Worm (Caenorhabditis elegans) whole organism, young adult: Measurements from ENCODE around the gene sdz-8.

Experiments used
- B0261.1 ChIP-seq: sonication (generic microtip); optimal IDR thresholded peaks from 2 replicates; lab custom pipeline; 2016; ENCODE audit warnings: mild to moderate bottlenecking, missing genetic modification characterization, moderate library complexity, missing compliant biosample characterization
- C17E4.6 ChIP-seq: fragments of 200-800 bp; sonication (Bioruptor generic); IDR thresholded peaks from 2 replicates; pipeline ENCODE4 v1.3.6; 2022; ENCODE audit warnings: missing genetic modification reagents, missing genetic modification characterization, missing compliant biosample characterization
- F23B12.7 ChIP-seq: sonication (generic microtip); optimal IDR thresholded peaks from 2 replicates; lab custom pipeline; 2017; ENCODE audit warnings: missing genetic modification characterization, mild to moderate bottlenecking, missing compliant biosample characterization, antibody characterized with exemption, moderate library complexity; ENCODE audit not compliant: insufficient read depth
- F49E8.2 ChIP-seq: sonication (generic microtip); optimal IDR thresholded peaks from 3 replicates; lab custom pipeline; 2017; ENCODE audit warnings: missing genetic modification characterization, mild to moderate bottlenecking, missing compliant biosample characterization, antibody characterized with exemption, moderate library complexity; ENCODE audit not compliant: insufficient read depth
- F55B11.4 ChIP-seq: sonication (generic microtip); optimal IDR thresholded peaks from 2 replicates; lab custom pipeline; 2016; ENCODE audit warnings: missing compliant biosample characterization, missing genetic modification characterization, borderline replicate concordance; ENCODE audit not compliant: insufficient read depth
- T26A5.8 ChIP-seq: sonication (generic microtip); optimal IDR thresholded peaks from 2 replicates; lab custom pipeline; 2016; ENCODE audit warnings: missing genetic modification characterization, missing compliant biosample characterization
- Y79H2A.3 ChIP-seq: fragments of 200-800 bp; sonication (Bioruptor generic); conservative IDR thresholded peaks from 2 replicates; pipeline ENCODE4 v1.3.6; 2022; ENCODE audit warnings: missing genetic modification reagents, missing genetic modification characterization, missing compliant biosample characterization
- Y95B8A.8 ChIP-seq: fragments of 200-800 bp; sonication (Bioruptor generic); IDR thresholded peaks from 2 replicates; pipeline ENCODE4 v1.3.6; 2022; ENCODE audit warnings: missing genetic modification reagents, missing genetic modification characterization, missing compliant biosample characterization
- ama-1 ChIP-seq, 3 experiments: fragments of 150-350 bp in 1 of 3; sonication (generic microtip) in 2 of 3; optimal IDR thresholded peaks; 2 replicates each; lab custom pipeline; 2014 to 2018; ENCODE audit warnings: missing biosample characterization in 2 of 3, missing genetic modification characterization in 2 of 3, missing genetic modification reagents in 2 of 3
- aptf-2 ChIP-seq: fragments of 200-800 bp; sonication (Bioruptor generic); conservative IDR thresholded peaks from 2 replicates; pipeline ENCODE4 v1.3.6; 2022; ENCODE audit warnings: missing genetic modification reagents, missing genetic modification characterization, missing compliant biosample characterization
- aptf-3 ChIP-seq: fragments of 200-800 bp; sonication (Bioruptor generic); IDR thresholded peaks from 2 replicates; pipeline ENCODE4 v1.3.6; 2022; ENCODE audit warnings: missing genetic modification characterization, missing compliant biosample characterization
- atf-7 ChIP-seq: sonication (generic microtip); optimal IDR thresholded peaks from 2 replicates; lab custom pipeline; 2017; ENCODE audit warnings: mild to moderate bottlenecking, missing genetic modification characterization, missing compliant biosample characterization
- attf-3 ChIP-seq: fragments of 200-800 bp; sonication (Bioruptor generic); conservative IDR thresholded peaks from 2 replicates; pipeline ENCODE4 v1.3.6; 2022; ENCODE audit warnings: missing genetic modification reagents, missing genetic modification characterization, missing compliant biosample characterization
- ccch-3 ChIP-seq: fragments of 200-800 bp; sonication (Bioruptor generic); optimal IDR thresholded peaks from 2 replicates; lab custom pipeline; 2018; ENCODE audit warnings: mild to moderate bottlenecking, missing genetic modification characterization, missing compliant biosample characterization
- ceh-58 ChIP-seq: fragments of 200-800 bp; sonication (Bioruptor generic); IDR thresholded peaks from 2 replicates; pipeline ENCODE4 v1.3.6; 2022; ENCODE audit warnings: missing genetic modification characterization, missing compliant biosample characterization
- ceh-79 ChIP-seq: sonication (generic microtip); optimal IDR thresholded peaks from 2 replicates; lab custom pipeline; 2017; ENCODE audit warnings: mild to moderate bottlenecking, missing genetic modification characterization, missing compliant biosample characterization
- chd-7 ChIP-seq: sonication (generic microtip); optimal IDR thresholded peaks from 2 replicates; lab custom pipeline; 2016; ENCODE audit warnings: mild to moderate bottlenecking, missing genetic modification characterization, moderate library complexity, missing compliant biosample characterization
- dox-1 ChIP-seq: fragments of 200-800 bp; sonication (Bioruptor generic); IDR thresholded peaks from 2 replicates; pipeline ENCODE4 v1.3.6; 2022; ENCODE audit warnings: missing genetic modification reagents, missing genetic modification characterization, missing compliant biosample characterization
- dpff-1 ChIP-seq: sonication (generic microtip); optimal IDR thresholded peaks from 2 replicates; lab custom pipeline; 2017; ENCODE audit warnings: mild to moderate bottlenecking, missing genetic modification characterization, missing compliant biosample characterization
- efl-1 ChIP-seq: fragments of 150-350 bp; optimal IDR thresholded peaks from 2 replicates; lab custom pipeline; 2014; ENCODE audit warnings: missing biosample characterization, missing genetic modification reagents, missing genetic modification characterization
- ets-4 ChIP-seq: fragments of 200-800 bp; sonication (Bioruptor generic); optimal IDR thresholded peaks from 2 replicates; lab custom pipeline; 2018; ENCODE audit warnings: mild to moderate bottlenecking, missing genetic modification characterization, missing compliant biosample characterization
- hlh-12 ChIP-seq: sonication (generic microtip); optimal IDR thresholded peaks from 2 replicates; lab custom pipeline; 2016; ENCODE audit warnings: missing genetic modification characterization, missing compliant biosample characterization
- hrde-1 ChIP-seq: sonication (generic microtip); optimal IDR thresholded peaks from 2 replicates; lab custom pipeline; 2016; ENCODE audit warnings: missing genetic modification characterization, mild to moderate bottlenecking, missing compliant biosample characterization, moderate library complexity, missing genotype, missing genetic modification reagents, borderline replicate concordance
- lsl-1 ChIP-seq: fragments of 200-800 bp; sonication (Bioruptor generic); optimal IDR thresholded peaks from 2 replicates; lab custom pipeline; 2018; ENCODE audit warnings: mild to moderate bottlenecking, missing genetic modification characterization, moderate library complexity, missing compliant biosample characterization
- madf-6 ChIP-seq: fragments of 200-800 bp; sonication (Bioruptor generic); IDR thresholded peaks from 2 replicates; pipeline ENCODE4 v1.3.6; 2022; ENCODE audit warnings: missing genetic modification reagents, missing genetic modification characterization, missing compliant biosample characterization
- mcd-1 ChIP-seq: fragments of 200-800 bp; sonication (Bioruptor generic); IDR thresholded peaks from 2 replicates; pipeline ENCODE4 v1.3.6; 2022; ENCODE audit warnings: missing genetic modification reagents, missing genetic modification characterization, missing compliant biosample characterization
- mes-4 ChIP-seq: sonication (generic microtip); optimal IDR thresholded peaks from 2 replicates; lab custom pipeline; 2016; ENCODE audit warnings: missing genotype, missing genetic modification characterization, missing compliant biosample characterization
- nfya-2 ChIP-seq: fragments of 200-800 bp; sonication (Bioruptor generic); IDR thresholded peaks from 2 replicates; pipeline ENCODE4 v1.3.6; 2022; ENCODE audit warnings: missing genetic modification reagents, missing genetic modification characterization, missing compliant biosample characterization
- nhr-179 ChIP-seq: sonication (generic microtip); optimal IDR thresholded peaks from 2 replicates; lab custom pipeline; 2016; ENCODE audit warnings: mild to moderate bottlenecking, missing genetic modification characterization, missing compliant biosample characterization
- rec-8 ChIP-seq, 2 experiments: sonication (generic microtip); optimal IDR thresholded peaks; 2 replicates each; lab custom pipeline; 2016; ENCODE audit warnings: mild to moderate bottlenecking in 2 of 2, missing genetic modification characterization in 2 of 2, missing genetic modification reagents in 2 of 2, missing genotype in 2 of 2, missing biosample characterization in 1 of 2, missing compliant biosample characterization in 1 of 2, moderate library complexity in 1 of 2
- repo-1 ChIP-seq: sonication (generic microtip); optimal IDR thresholded peaks from 2 replicates; lab custom pipeline; 2017; ENCODE audit warnings: mild to moderate bottlenecking, missing genetic modification characterization, missing compliant biosample characterization
- sea-2 ChIP-seq: fragments of 200-800 bp; sonication (Bioruptor generic); IDR thresholded peaks from 2 replicates; pipeline ENCODE4 v1.3.6; 2022; ENCODE audit warnings: missing genetic modification characterization, missing compliant biosample characterization
- snpc-3.4 ChIP-seq: sonication (generic microtip); optimal IDR thresholded peaks from 2 replicates; lab custom pipeline; 2017; ENCODE audit warnings: missing genetic modification characterization, mild to moderate bottlenecking, missing compliant biosample characterization, antibody characterized with exemption, moderate library complexity, missing genotype, missing genetic modification reagents
- tlf-1 ChIP-seq: fragments of 200-800 bp; sonication (Bioruptor generic); optimal IDR thresholded peaks from 2 replicates; lab custom pipeline; 2018; ENCODE audit warnings: mild to moderate bottlenecking, missing genetic modification characterization, missing compliant biosample characterization
- unc-130 ChIP-seq: sonication (generic microtip); optimal IDR thresholded peaks from 2 replicates; lab custom pipeline; 2016; ENCODE audit warnings: missing genetic modification reagents, missing genetic modification characterization, missing compliant biosample characterization
- xnd-1 ChIP-seq: sonication (generic microtip); optimal IDR thresholded peaks from 2 replicates; lab custom pipeline; 2016; ENCODE audit warnings: missing genotype, missing genetic modification reagents, missing genetic modification characterization, missing compliant biosample characterization
- ztf-18 ChIP-seq: sonication (generic microtip); optimal IDR thresholded peaks from 2 replicates; lab custom pipeline; 2016; ENCODE audit warnings: missing genotype, mild to moderate bottlenecking, missing genetic modification characterization, missing compliant biosample characterization
- ztf-26 ChIP-seq: sonication (generic microtip); optimal IDR thresholded peaks from 2 replicates; lab custom pipeline; 2017; ENCODE audit warnings: missing genetic modification characterization, missing compliant biosample characterization
- ztf-28 ChIP-seq: fragments of 200-800 bp; sonication (Bioruptor generic); IDR thresholded peaks from 2 replicates; pipeline ENCODE4 v1.3.6; 2022; ENCODE audit warnings: missing genetic modification reagents, missing genetic modification characterization, missing compliant biosample characterization

The sdz-8 gene

DNA sequence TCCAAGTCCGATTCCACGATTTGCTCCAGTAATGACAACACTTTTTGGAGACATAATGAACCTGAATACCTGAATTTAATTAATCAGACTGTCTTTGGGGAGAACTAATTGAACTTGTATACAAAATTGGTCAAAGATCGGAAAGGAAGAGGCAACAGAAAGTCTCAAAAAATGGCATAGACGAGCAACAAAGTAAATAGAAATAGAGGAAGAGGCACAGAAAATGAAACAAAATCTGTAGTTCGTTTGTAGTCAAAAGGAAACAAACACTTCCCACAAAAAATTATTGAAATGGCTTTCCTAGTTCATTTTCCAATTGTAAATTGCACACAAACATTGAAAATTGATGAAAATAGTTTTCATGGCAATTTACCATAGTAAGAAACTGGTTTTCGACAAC lies 1.3 kb downstream of the sdz-8 start, which contains the start of gene C55A6.6:
Gene C55A6.6 (minus strand): TSS at position 61 of the 400 bp plus-strand sequence.
- TF ChIP-seq C17E4.6 (no peak), repo-1 (tag; lab: Kevin White, UChicago) (no peak), aptf-2 (GFP tag; lab: Robert Waterston, UW) (no peak), ztf-28 (GFP tag; lab: Robert Waterston, UW) (no peak), hlh-12 (no peak), ztf-18 (tag; lab: Kevin White, UChicago) (no peak), rec-8 (tag; optimal IDR thresholded peaks at IDR 0.05; lab: Kevin White, UChicago) (no peak), chd-7 (tag; lab: Kevin White, UChicago) (no peak), xnd-1 (tag; lab: Kevin White, UChicago) (no peak), ets-4 (GFP tag; lab: Kevin White, UChicago) (no peak), snpc-3.4 (no peak), sea-2 (GFP tag; lab: Robert Waterston, UW) (no peak), Y79H2A.3 (no peak), atf-7 (tag; lab: Kevin White, UChicago) (no peak), Y95B8A.8 (GFP tag; lab: Robert Waterston, UW) (no peak)

DNA sequence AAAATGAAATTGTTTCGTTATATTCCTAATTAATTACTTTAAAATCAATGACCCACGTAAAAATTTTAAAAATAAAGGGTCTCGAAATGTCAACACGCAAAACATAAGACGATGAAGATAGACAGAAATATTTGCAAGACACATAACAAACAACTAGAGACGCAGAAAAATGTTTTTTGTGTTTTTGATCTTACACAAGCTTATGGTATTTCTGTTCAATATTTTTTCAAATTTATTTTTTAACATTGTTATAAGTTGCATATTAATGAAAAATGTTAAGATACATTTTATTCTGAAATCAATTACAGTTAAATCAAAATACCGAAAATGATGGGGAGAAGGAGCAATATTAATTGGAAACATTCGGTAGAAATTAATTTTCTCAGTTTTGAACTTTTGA lies 2.6 kb downstream of the sdz-8 start, which contains the start of gene C55A6.3:
Gene C55A6.3 (minus strand): TSS at position 101 of the 400 bp plus-strand sequence.
- TF ChIP-seq ccch-3 (GFP tag; lab: Kevin White, UChicago), result no peak
- no peak for TF ChIP-seq T26A5.8
- no peak for TF ChIP-seq F49E8.2
- no peak for TF ChIP-seq ceh-79 (tag; lab: Kevin White, UChicago)
- no peak for TF ChIP-seq B0261.1 (tag; lab: Kevin White, UChicago)
- TF ChIP-seq Y95B8A.8 (GFP tag; lab: Robert Waterston, UW), result no peak
- TF ChIP-seq dox-1 (GFP tag; lab: Robert Waterston, UW), result no peak
- no peak for TF ChIP-seq F23B12.7 (tag; lab: Kevin White, UChicago)
- TF ChIP-seq chd-7 (tag; lab: Kevin White, UChicago), result no peak
- no peak for TF ChIP-seq unc-130 (GFP tag; lab: Kevin White, UChicago)
- TF ChIP-seq ceh-58, result no peak

DNA sequence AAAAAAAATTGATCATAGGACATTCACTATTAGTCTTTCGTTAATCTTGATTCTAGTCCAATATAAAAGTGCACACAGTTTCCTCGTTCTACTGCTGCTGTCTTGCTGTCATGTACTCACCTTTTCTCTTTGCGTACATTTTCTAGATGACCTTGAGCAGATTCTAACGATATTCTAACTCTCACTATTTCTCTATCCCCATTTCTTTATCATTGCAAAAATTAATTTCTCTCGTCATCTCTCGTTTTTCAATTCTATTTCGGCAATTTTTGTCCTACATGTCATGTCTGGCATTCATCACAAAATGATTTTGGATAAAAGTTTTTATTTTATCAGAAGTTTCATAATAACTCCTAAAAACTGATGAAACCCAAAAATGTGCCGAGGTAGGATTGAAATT lies 7.2 kb downstream of the sdz-8 start, which contains the start of gene ttll-5:
Gene ttll-5 (plus strand): TSS at position 288 of the 400 bp plus-strand sequence.
- TF ChIP-seq nfya-2, result no peak
- no peak for TF ChIP-seq tlf-1 (GFP tag; lab: Kevin White, UChicago)
- no peak for TF ChIP-seq nhr-179
- TF ChIP-seq efl-1, result no peak
- TF ChIP-seq hrde-1 (tag; lab: Kevin White, UChicago), result no peak
- TF ChIP-seq ama-1 (optimal IDR thresholded peaks at IDR 0.05; lab: Kevin White, UChicago), result no peak
- TF ChIP-seq ama-1 (GFP tag; optimal IDR thresholded peaks at IDR 0.05; lab: Kevin White, UChicago), result no peak
- TF ChIP-seq mcd-1 (GFP tag; lab: Robert Waterston, UW), result no peak
- TF ChIP-seq mes-4 (tag; lab: Kevin White, UChicago), result no peak
- TF ChIP-seq lsl-1 (GFP tag; lab: Kevin White, UChicago), result no peak
- TF ChIP-seq ztf-18 (tag; lab: Kevin White, UChicago), result no peak
- no peak for TF ChIP-seq attf-3 (GFP tag; lab: Robert Waterston, UW)
- no peak for TF ChIP-seq dpff-1
- TF ChIP-seq aptf-2 (GFP tag; lab: Robert Waterston, UW), result no peak
- no peak for TF ChIP-seq ztf-26
- TF ChIP-seq aptf-3 (GFP tag; lab: Robert Waterston, UW), result no peak
- TF ChIP-seq xnd-1 (tag; lab: Kevin White, UChicago), result no peak
- no peak for TF ChIP-seq B0261.1 (tag; lab: Kevin White, UChicago)
- no peak for TF ChIP-seq madf-6 (GFP tag; lab: Robert Waterston, UW)
- no peak for TF ChIP-seq F55B11.4 (tag; lab: Kevin White, UChicago)
